Fruit fly (Drosophila melanogaster): ENCODE measurements around the gene CG11696.

Gene CG11696

DNA sequence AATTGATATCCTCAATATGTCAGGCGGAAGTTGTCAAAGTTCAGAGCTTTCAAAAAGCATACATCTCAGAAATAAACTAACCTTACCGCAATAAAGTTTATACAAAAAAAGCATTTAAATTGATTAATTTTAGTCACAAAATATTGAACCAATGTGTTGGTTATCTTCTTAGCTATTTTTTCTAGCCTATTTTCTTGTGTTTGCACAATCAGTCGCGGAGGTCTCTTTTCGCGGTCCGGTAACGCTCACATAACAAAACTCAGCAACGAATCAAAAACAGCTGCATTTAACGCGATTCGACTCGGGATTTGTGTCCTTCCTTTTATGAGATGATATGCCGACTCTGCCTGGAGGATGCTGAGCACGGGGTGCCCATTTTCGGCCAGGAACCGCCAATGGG lies at the start of gene CG11696:
CG11696 (plus strand) TSS at position 203 of the 400 bp plus-strand sequence.
- TF ChIP-seq psq (optimal IDR thresholded peaks at IDR 0.05) (no peak), pan (optimal IDR thresholded peaks at IDR 0.05) (no peak), CG8478 (optimal IDR thresholded peaks at IDR 0.05) (no peak), Dll (optimal IDR thresholded peaks at IDR 0.05) (no peak)

DNA sequence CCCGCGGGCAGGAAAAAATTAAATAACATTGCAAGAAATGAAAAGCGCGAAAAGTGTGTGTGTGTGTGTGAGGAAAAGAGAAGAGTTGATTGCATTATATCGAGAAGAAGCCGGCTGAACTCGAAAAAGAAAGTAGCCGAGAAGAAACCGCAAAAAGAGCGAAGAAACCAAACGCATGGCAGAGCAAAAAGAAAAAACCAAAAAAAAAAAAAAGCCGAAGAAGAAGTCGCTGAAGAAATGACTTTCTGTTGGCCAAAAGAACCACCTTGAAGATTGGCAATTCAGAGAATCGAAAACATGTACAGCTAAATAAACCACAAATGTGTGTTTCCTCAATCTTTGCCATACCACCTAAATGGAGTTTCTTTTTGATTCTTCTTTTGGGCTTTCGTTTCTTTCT lies 49.6 kb upstream of the CG11696 start:
- TF ChIP-seq EcR (GFP tag; optimal IDR thresholded peaks at IDR 0.05) (no peak), Dll (optimal IDR thresholded peaks at IDR 0.05) (no peak), CG8478 (optimal IDR thresholded peaks at IDR 0.05) (no peak), pan (optimal IDR thresholded peaks at IDR 0.05) (no peak), psq (optimal IDR thresholded peaks at IDR 0.05) (no peak), usp (GFP tag; optimal IDR thresholded peaks at IDR 0.05) (no peak)

DNA sequence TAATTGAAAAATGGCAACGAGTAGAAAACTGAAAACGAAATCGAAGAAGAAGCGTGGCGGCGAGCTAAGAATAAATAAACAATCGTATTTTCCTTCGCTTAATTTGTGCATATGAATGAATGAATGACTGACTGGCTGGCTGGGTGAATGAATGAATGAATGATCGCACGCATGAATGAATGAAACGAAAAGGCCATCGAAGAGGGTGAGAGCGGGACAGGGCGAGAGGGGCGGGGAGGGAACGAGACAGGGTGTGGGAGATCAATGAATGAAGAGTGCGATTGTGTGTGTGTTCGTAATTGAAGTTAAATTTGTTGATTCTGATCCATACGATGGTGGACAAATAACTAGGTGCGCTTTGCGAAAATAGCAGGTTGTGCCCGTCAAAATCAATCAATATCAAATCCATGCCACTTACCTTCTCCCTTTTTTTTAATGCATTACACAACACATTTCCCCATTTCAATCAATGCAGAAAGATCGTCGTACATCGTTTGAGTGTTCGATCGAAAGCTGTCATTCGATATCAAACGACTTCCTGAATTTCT lies 46.4 kb upstream of the CG11696 start:
- no peak for TF ChIP-seq EcR (GFP tag; optimal IDR thresholded peaks at IDR 0.05)

DNA sequence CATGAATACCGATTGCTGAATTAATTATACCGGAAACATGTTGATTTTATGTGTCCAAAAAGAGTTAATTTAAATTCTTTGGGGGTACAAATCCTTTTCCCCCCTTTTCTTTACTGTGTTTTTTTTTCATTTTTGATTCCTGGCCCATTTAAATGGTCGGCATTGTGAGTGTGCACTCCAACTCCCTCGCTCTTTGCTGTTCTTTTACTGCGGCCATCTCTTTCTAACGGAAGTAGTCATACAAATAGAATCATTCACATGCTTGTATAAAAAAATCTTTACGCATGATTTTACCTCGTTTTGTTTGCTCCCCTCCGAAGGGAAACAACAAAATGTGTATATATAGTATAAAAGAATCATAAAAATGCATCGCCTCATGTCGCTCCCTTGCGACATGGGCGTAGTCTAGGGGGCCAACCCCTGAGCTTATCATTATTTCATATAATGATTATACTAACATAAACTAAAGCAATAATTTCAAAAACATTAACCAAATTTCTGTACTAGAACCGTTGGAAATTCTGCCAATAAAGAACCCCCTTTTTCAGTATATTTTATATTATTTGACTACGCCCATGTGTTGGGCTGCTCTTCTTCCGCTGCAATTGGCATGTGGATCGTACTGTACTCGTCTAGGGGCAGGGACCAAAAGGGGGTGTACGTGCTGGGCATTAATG lies 45.4 kb upstream of the CG11696 start:
- TF ChIP-seq Dll (optimal IDR thresholded peaks at IDR 0.05) (no peak), psq (optimal IDR thresholded peaks at IDR 0.05) (no peak), usp (GFP tag; optimal IDR thresholded peaks at IDR 0.05) (no peak), pan (optimal IDR thresholded peaks at IDR 0.05) (no peak), EcR (GFP tag; optimal IDR thresholded peaks at IDR 0.05) (no peak), CG8478 (optimal IDR thresholded peaks at IDR 0.05) (no peak)

DNA sequence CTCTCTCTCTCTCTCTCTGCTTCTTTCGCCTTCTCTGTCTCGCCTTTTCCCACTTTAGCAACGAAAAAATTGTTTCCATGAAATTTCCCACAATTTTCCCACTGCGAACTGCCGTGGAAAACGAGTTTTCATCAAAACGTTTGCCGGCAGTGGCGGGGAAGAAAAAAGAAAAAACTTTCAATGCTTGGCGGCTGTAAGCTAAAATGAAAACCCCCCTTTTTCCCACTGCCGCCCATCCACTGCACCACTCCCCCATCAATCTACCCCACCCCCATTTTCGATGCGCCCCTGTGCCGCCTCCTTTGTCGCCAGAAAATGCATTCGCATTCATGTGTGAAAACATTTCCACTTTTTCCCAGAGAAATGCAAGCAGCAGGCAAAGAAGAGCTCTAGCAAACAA lies 42.3 kb upstream of the CG11696 start:
- TF ChIP-seq usp (GFP tag; optimal IDR thresholded peaks at IDR 0.05) (no peak), pan (optimal IDR thresholded peaks at IDR 0.05) (no peak), Dll (optimal IDR thresholded peaks at IDR 0.05) (no peak), CG8478 (optimal IDR thresholded peaks at IDR 0.05) (no peak), EcR (GFP tag; optimal IDR thresholded peaks at IDR 0.05) (no peak), psq (optimal IDR thresholded peaks at IDR 0.05) (no peak)

DNA sequence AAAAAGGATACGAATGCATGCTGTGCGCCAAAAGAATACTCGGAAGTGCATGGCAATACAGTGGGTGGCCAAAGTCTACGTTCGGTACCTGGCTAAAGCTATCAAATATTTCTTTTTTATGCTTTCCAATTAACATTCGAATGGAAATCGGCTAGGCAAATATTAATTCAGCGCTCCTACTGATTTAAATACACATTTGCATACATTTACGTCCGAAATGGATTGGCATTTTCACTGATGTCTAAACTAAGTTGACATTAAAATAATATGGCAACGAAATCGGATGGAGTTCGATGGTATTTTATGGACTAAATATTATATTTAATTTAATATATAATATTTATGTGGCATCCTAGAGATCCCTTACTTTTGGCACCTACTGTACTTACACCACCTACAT lies 31.0 kb upstream of the CG11696 start:
- TF ChIP-seq pan (optimal IDR thresholded peaks at IDR 0.05), result no peak
- no peak for TF ChIP-seq psq (optimal IDR thresholded peaks at IDR 0.05)
- TF ChIP-seq CG8478 (optimal IDR thresholded peaks at IDR 0.05), result no peak
- no peak for TF ChIP-seq EcR (GFP tag; optimal IDR thresholded peaks at IDR 0.05)
- TF ChIP-seq usp (GFP tag; optimal IDR thresholded peaks at IDR 0.05), result no peak
- no peak for TF ChIP-seq Dll (optimal IDR thresholded peaks at IDR 0.05)

DNA sequence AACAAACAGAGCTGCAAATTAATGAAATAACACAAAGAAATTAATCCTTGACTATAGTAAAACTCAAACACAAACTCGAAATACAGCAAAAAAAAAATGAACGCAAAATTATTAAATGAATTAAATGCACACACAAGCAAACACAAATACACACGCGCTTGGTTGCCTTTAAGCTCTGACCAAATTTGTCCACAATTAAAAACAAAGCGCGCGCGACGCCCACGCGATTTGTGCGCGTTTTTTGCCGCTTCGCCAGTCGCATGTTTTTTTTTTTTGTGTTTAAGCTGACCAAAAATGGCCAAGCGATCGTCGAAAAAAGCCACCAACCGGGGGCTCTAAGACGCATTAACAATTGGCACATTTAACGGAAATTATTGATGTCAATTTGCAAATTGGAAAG lies 30.2 kb upstream of the CG11696 start:
- TF ChIP-seq usp (GFP tag; optimal IDR thresholded peaks at IDR 0.05), result no peak
- no peak for TF ChIP-seq pan (optimal IDR thresholded peaks at IDR 0.05)
- TF ChIP-seq Dll (optimal IDR thresholded peaks at IDR 0.05), result no peak
- no peak for TF ChIP-seq CG8478 (optimal IDR thresholded peaks at IDR 0.05)
- TF ChIP-seq psq (optimal IDR thresholded peaks at IDR 0.05), result no peak
- TF ChIP-seq EcR (GFP tag; optimal IDR thresholded peaks at IDR 0.05), result no peak

DNA sequence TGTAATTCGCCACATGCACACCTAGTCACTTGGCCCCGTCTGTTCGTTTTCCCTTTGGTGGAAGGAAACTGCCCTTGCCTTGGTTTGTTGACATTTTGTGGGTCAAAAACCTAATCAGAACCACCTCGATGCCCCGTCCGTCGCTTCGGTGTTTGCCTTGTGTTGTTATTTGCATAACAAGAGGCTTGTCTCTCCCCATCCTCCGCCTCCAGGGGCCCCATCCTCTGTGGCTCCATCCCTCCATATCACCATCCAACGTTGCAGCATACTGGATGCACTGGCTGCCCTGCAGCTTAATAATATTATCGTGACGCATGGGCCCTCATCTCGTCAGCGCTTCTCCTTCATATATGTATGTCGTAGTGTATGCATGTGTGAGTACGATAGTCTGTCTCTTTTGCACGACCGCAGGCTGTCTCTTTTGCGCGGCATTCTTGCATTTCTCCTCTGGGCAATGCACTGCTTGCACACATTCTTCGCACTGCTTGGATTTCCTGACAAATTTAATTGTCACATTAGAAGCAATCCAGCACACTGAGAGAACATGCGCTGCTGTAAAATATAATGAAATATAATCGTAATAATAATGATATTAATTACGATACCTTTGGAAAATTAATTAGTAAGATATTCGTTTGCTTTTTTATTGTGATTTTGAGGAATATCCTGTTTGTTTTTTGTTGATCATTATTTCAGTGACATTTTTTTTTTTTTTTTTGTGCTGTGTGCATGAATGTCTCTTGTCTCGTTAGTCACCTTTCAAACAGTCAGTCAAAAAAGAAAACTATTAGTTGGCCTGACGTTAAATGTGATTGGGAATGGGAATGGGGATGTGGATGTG lies 29.2 kb upstream of the CG11696 start:
- no peak for TF ChIP-seq usp (GFP tag; optimal IDR thresholded peaks at IDR 0.05)
- peak in 1 of 2 experiments; percentile 92 for TF ChIP-seq EcR (GFP tag; optimal IDR thresholded peaks at IDR 0.05)

DNA sequence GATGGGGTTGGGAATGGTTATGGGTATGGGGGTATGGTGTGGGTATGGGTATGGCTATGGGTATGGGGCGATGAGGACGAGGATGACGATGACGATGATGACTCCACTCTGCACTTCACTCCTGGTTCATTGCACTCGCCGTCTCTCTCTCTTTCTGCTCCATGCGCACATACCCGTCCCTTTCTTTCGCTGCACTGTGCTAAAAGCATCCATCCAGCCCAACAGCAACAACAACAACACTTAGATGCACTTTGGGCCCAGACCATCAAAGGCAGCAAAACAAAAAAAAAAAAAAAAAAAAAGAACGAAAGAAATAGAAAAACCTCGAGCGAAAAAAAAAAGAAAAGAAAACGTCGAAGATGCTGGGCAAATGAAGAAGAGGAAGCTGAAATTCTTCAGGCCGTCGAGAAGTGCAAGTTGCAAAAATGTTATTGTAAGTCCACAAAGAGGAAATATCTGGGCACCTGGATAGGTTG lies 28.5 kb upstream of the CG11696 start:
- no peak for TF ChIP-seq psq (optimal IDR thresholded peaks at IDR 0.05)
- TF ChIP-seq EcR (GFP tag; optimal IDR thresholded peaks at IDR 0.05), result peak in 1 of 2 experiments; percentile 91

DNA sequence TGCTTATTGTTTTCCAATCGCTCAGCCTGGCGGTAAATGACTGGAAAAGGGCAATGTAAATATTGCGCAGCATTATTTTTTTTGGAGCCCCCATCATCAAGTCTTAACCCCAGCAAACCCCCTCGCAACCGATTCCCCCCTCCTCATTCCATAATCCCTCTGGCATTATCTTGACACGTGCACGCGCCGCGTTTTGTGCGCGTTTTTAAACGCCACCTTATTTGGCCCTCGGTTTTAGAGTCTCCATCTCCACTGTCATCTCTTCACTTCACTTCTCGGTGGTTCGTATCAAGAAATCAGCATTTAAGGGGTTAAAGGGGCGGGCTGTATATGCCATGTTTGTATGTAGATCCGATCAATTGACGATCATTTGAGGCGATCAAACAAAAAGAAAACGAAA lies 26.6 kb upstream of the CG11696 start:
- TF ChIP-seq usp (GFP tag; optimal IDR thresholded peaks at IDR 0.05) (no peak), Dll (optimal IDR thresholded peaks at IDR 0.05) (no peak), EcR (GFP tag; optimal IDR thresholded peaks at IDR 0.05) (no peak)

DNA sequence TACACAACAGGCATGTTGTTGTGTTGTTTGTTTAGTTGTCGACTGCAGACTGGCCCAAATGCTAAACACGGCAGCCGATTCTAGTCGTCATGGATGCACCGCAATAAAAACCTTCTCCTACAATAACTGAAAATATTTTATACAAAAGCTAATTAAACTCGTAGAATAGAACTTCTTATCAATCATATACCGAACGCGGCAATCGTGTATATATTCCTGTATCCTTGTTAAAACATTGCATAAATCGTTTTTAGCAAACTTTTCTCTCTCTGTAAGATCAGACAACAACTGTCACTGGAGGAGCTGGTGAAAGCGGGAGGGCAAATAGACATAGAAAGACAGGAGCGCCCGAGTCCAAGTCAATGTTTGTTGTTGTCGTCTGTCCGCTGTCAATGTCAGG lies 24.8 kb upstream of the CG11696 start:
- TF ChIP-seq usp (GFP tag; optimal IDR thresholded peaks at IDR 0.05) (no peak), pan (optimal IDR thresholded peaks at IDR 0.05) (no peak), EcR (GFP tag; optimal IDR thresholded peaks at IDR 0.05) (no peak), psq (optimal IDR thresholded peaks at IDR 0.05) (no peak), CG8478 (optimal IDR thresholded peaks at IDR 0.05) (no peak), Dll (optimal IDR thresholded peaks at IDR 0.05) (no peak)

DNA sequence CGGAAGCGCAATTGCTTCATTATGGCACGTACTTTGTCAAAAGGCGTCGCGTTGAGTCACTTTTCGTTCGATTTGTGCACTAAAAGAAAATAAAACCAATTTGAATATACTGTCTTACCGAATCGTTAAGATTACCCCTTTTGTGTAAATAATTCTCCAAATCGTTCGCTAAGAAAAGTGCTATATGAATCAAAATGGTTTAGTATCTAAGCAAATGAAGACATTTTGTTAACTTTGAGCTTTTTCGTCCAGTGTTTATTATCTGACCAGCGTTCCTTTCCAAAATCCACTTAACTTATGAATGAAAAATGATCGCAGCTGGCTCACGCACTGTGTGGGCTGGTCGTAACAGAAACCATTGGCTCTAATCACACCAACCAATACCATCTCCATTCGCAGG lies 23.5 kb upstream of the CG11696 start:
- no peak for TF ChIP-seq EcR (GFP tag; optimal IDR thresholded peaks at IDR 0.05)
- no peak for TF ChIP-seq psq (optimal IDR thresholded peaks at IDR 0.05)
- TF ChIP-seq usp (GFP tag; optimal IDR thresholded peaks at IDR 0.05), result no peak
- TF ChIP-seq CG8478 (optimal IDR thresholded peaks at IDR 0.05), result no peak

DNA sequence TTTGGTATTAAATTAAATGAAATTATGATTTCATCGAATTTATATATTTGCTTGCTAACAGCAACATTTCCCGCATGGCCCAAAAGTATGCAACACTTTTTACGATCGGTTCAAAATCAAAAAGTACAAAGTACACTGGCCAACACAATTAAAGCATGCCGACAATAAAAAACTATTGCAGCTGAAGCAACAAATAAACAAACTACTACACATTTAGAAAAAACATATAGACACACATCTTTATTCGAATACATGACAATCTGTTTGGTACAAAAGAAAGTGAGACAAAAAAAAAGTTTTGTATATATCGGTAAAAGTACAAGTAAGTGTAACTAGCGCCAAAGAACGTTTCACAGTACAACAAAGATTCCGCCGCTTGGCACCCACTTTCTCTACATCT lies 18.5 kb upstream of the CG11696 start:
- TF ChIP-seq CG8478 (optimal IDR thresholded peaks at IDR 0.05), result no peak
- TF ChIP-seq pan (optimal IDR thresholded peaks at IDR 0.05), result no peak
- TF ChIP-seq psq (optimal IDR thresholded peaks at IDR 0.05), result no peak
